Worm (Caenorhabditis elegans) whole organism, L4 larva: ENCODE results near the gene R52.5.

ENCODE experiments used
- F37D6.2 ChIP-seq: sonication (generic microtip); optimal IDR thresholded peaks from 2 replicates; lab custom pipeline; 2016; ENCODE audit warnings: mild to moderate bottlenecking, missing genetic modification characterization, missing compliant biosample characterization
- F49E8.2 ChIP-seq: sonication (generic microtip); optimal IDR thresholded peaks from 2 replicates; lab custom pipeline; 2016; ENCODE audit warnings: missing compliant biosample characterization, mild to moderate bottlenecking, missing genetic modification characterization, borderline replicate concordance
- T26A8.4 ChIP-seq: fragments of 200-800 bp; sonication (Bioruptor generic); IDR thresholded peaks from 2 replicates; pipeline ENCODE4 v1.3.6; 2022; ENCODE audit warnings: missing genetic modification characterization, missing compliant biosample characterization
- Y105C5A.15 ChIP-seq: fragments of 200-800 bp; sonication (Bioruptor generic); IDR thresholded peaks from 2 replicates; pipeline ENCODE4 v1.3.6; 2022; ENCODE audit warnings: missing genetic modification characterization, missing compliant biosample characterization
- ZK337.2 ChIP-seq: fragments of 200-800 bp; sonication (Bioruptor generic); IDR thresholded peaks from 2 replicates; pipeline ENCODE4 v1.3.6; 2022; ENCODE audit warnings: missing genetic modification reagents, missing genetic modification characterization, missing compliant biosample characterization
- aha-1 ChIP-seq: fragments of 150-350 bp; peaks from one replicate; lab custom pipeline; 2014; ENCODE audit warnings: missing biosample characterization, missing genetic modification characterization
- aly-2 ChIP-seq: sonication (generic microtip); optimal IDR thresholded peaks from 2 replicates; lab custom pipeline; 2018; ENCODE audit warnings: missing biosample characterization, missing genetic modification characterization
- arid-1 ChIP-seq: fragments of 200-800 bp; sonication (Bioruptor generic); conservative IDR thresholded peaks from 2 replicates; pipeline ENCODE4 v1.3.6; 2022; ENCODE audit warnings: missing genetic modification reagents, missing genetic modification characterization, missing compliant biosample characterization
- ceh-28 ChIP-seq: fragments of 150-350 bp; optimal IDR thresholded peaks from 2 replicates; lab custom pipeline; 2014; ENCODE audit warnings: missing biosample characterization, missing genetic modification reagents, missing genetic modification characterization
- dmd-6 ChIP-seq: fragments of 200-800 bp; sonication (Bioruptor generic); IDR thresholded peaks from 2 replicates; pipeline ENCODE4 v1.3.6; 2022; ENCODE audit warnings: missing genetic modification reagents, missing genetic modification characterization, missing compliant biosample characterization
- dpl-1 ChIP-seq: fragments of 150-350 bp; optimal IDR thresholded peaks from 2 replicates; lab custom pipeline; 2014; ENCODE audit warnings: missing biosample characterization, missing genetic modification reagents, missing genetic modification characterization
- dve-1 ChIP-seq: sonication (generic microtip); optimal IDR thresholded peaks from 2 replicates; lab custom pipeline; 2017; ENCODE audit warnings: antibody characterized with exemption, mild to moderate bottlenecking, missing genetic modification characterization, missing compliant biosample characterization; ENCODE audit not compliant: insufficient read depth
- hlh-11 ChIP-seq: fragments of 200-800 bp; sonication (Bioruptor generic); optimal IDR thresholded peaks from 2 replicates; lab custom pipeline; 2018; ENCODE audit warnings: mild to moderate bottlenecking, missing genetic modification characterization, missing compliant biosample characterization
- lim-7 ChIP-seq: fragments of 200-800 bp; sonication (Bioruptor generic); IDR thresholded peaks from 2 replicates; pipeline ENCODE4 v1.3.6; 2022; ENCODE audit warnings: missing genetic modification characterization, missing compliant biosample characterization
- lin-1 ChIP-seq: fragments of 200-800 bp; sonication (Bioruptor generic); IDR thresholded peaks from 2 replicates; pipeline ENCODE4 v1.3.6; 2022; ENCODE audit warnings: missing genetic modification reagents, missing genetic modification characterization, missing compliant biosample characterization
- lin-29 ChIP-seq: fragments of 200-800 bp; sonication (Bioruptor generic); IDR thresholded peaks from 2 replicates; pipeline ENCODE4 v1.3.6; 2022; ENCODE audit warnings: missing genetic modification reagents, missing genetic modification characterization, missing compliant biosample characterization
- lin-38 ChIP-seq: fragments of 200-800 bp; sonication (Bioruptor generic); IDR thresholded peaks from 2 replicates; pipeline ENCODE4 v1.3.6; 2022; ENCODE audit warnings: missing genetic modification reagents, missing genetic modification characterization, missing compliant biosample characterization
- lir-3 ChIP-seq: sonication (generic microtip); optimal IDR thresholded peaks from 2 replicates; lab custom pipeline; 2016; ENCODE audit warnings: mild to moderate bottlenecking, missing genetic modification characterization, missing compliant biosample characterization
- nhr-28 ChIP-seq: fragments of 150-350 bp; optimal IDR thresholded peaks from 2 replicates; lab custom pipeline; 2014; ENCODE audit warnings: missing biosample characterization, missing genetic modification characterization
- nhr-42 ChIP-seq: fragments of 200-800 bp; sonication (Bioruptor generic); IDR thresholded peaks from 2 replicates; pipeline ENCODE4 v1.3.6; 2022; ENCODE audit warnings: missing genetic modification characterization, missing compliant biosample characterization
- nhr-77 ChIP-seq: fragments of 150-350 bp; optimal IDR thresholded peaks from 2 replicates; lab custom pipeline; 2014; ENCODE audit warnings: missing biosample characterization, missing genetic modification characterization
- php-3 ChIP-seq: fragments of 200-800 bp; sonication (Bioruptor generic); IDR thresholded peaks from 2 replicates; pipeline ENCODE4 v1.3.6; 2022; ENCODE audit warnings: missing genetic modification reagents, missing genetic modification characterization, missing compliant biosample characterization
- pqm-1 ChIP-seq: sonication (generic microtip); optimal IDR thresholded peaks from 2 replicates; lab custom pipeline; 2017; ENCODE audit warnings: missing biosample characterization, missing genetic modification characterization
- sdz-12 ChIP-seq: fragments of 200-800 bp; sonication (Bioruptor generic); optimal IDR thresholded peaks from 2 replicates; lab custom pipeline; 2018; ENCODE audit warnings: mild to moderate bottlenecking, missing genetic modification characterization, missing compliant biosample characterization
- set-16 ChIP-seq: fragments of 200-800 bp; sonication (Bioruptor generic); IDR thresholded peaks from 2 replicates; pipeline ENCODE4 v1.3.6; 2022; ENCODE audit warnings: missing genetic modification reagents, missing genetic modification characterization, missing compliant biosample characterization
- spr-3 ChIP-seq: fragments of 200-800 bp; sonication (Bioruptor generic); optimal IDR thresholded peaks from 2 replicates; lab custom pipeline; 2018; ENCODE audit warnings: mild to moderate bottlenecking, missing genetic modification characterization, missing compliant biosample characterization
- unc-62 ChIP-seq, 3 experiments: fragments of 150-350 bp in 1 of 3; sonication (generic microtip); optimal IDR thresholded peaks in 2 of 3; peaks in 1 of 3; 1 replicate in 1 of 3; 2 replicates in 2 of 3; lab custom pipeline; 2014 to 2017; ENCODE audit warnings: missing biosample characterization in 3 of 3, missing genetic modification characterization in 3 of 3, missing genetic modification reagents in 3 of 3, missing genotype in 1 of 3
- vab-7 ChIP-seq: fragments of 200-800 bp; sonication (Bioruptor generic); IDR thresholded peaks from 2 replicates; pipeline ENCODE4 v1.3.6; 2022; ENCODE audit warnings: missing genetic modification reagents, missing genetic modification characterization, missing compliant biosample characterization

Gene R52.5

DNA sequence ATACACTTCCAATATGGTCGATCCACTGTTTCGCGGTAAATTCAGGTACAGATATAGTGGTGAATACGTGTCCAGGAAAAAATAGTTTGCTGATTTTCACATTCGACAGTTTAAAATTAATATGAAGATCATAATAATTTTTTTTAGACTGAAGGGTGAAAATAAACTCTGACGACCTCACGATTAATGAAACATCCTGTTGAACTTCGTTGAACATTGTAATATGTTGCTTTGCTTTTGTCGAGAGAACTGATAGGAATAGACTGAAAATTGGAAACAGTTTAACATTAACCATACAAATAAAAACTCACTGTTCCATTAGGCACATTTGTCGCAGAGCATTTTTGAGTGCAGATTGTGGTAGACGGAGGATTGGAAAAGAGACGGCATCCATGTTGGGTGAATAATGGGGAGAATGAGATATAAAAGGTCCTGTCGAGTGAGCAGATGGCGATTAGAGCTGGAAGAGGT, 16.4 kb downstream of the R52.5 start, which contains the start of gene fbxb-37:
fbxb-37 (minus strand) TSS at position 421 of the 471 bp plus-strand sequence.
- no peak for TF ChIP-seq lir-3 (tag; lab: Kevin White, UChicago)
- TF ChIP-seq unc-62 (GFP tag; optimal IDR thresholded peaks at IDR 0.05 in 1 of 2; lab: Kevin White, UChicago), result peak in 1 of 2 experiments; percentile 92
- no peak for TF ChIP-seq unc-62 (tag; optimal IDR thresholded peaks at IDR 0.05; lab: Kevin White, UChicago)
- TF ChIP-seq aha-1 (tag; lab: Kevin White, UChicago), result no peak
- TF ChIP-seq lin-29 (GFP tag; lab: Robert Waterston, UW), result no peak
- TF ChIP-seq dve-1 (tag; lab: Kevin White, UChicago), result no peak
- TF ChIP-seq, all 104 proteins: peak for 1

DNA sequence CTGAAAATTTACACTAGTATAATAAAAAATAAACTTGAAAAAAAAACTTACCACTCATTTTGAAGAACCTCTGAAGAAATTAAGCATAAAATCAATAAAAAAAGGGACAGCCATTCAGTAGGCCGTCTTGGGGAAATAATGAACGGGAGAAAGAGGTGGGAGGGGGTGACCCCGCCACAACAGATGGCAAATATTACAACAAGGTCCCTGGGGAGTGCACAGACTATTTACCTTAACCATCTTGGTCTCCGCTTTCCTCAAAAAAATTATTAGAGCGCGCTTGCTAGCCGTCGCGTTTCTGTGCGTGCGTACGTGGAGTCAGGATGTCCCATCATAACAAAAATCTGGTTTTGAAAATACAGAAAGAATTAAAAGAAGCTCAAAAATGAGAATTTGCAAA, 17.9 kb downstream of the R52.5 start, which contains the start of gene T16A1.10:
T16A1.10 (minus strand) TSS at position 123 of the 400 bp plus-strand sequence.
- TF ChIP-seq lin-38 (no peak), arid-1 (GFP tag; lab: Robert Waterston, UW) (no peak), Y105C5A.15 (GFP tag; lab: Robert Waterston, UW) (no peak), unc-62 (GFP tag; optimal IDR thresholded peaks at IDR 0.05 in 1 of 2; lab: Kevin White, UChicago) (peak in 1 of 2 experiments; percentile 11), unc-62 (tag; optimal IDR thresholded peaks at IDR 0.05; lab: Kevin White, UChicago) (no peak), spr-3 (GFP tag; lab: Kevin White, UChicago) (no peak)
- TF ChIP-seq, all 104 proteins: peak for 1

DNA sequence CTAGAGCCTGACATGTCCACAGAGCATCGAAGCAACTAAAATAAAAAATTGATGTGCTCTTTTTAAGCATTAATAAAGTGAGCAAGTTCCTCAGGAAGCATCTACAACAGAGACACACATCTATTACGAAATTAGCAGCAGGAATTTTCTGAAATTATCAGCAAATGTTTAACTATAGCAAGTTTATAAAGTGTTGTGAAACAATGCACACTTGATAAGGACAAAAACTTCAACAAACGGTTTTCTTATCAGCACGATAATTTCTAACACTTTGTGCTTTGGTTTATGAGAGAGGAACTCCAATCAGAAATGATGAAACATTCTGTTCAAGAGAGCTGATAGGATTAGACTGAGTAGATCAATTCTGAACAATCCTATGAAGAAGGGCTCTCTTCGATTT, 19.2 kb downstream of the R52.5 start, which contains the start of gene trpl-5:
trpl-5 (minus strand) TSS at position 32 of the 400 bp plus-strand sequence.
- TF ChIP-seq nhr-77, result peak; percentile 65
- peak; percentile 99 for TF ChIP-seq pqm-1
- TF ChIP-seq set-16 (GFP tag; lab: Robert Waterston, UW), result no peak
- peak; percentile 70 for TF ChIP-seq dmd-6 (GFP tag; lab: Robert Waterston, UW)
- TF ChIP-seq php-3, result peak; percentile 44; the same call in 1 of the 2 replicates
- no peak for TF ChIP-seq F37D6.2
- no peak for TF ChIP-seq vab-7 (GFP tag; lab: Robert Waterston, UW)
- peak; percentile 82 for TF ChIP-seq nhr-28 (tag; lab: Kevin White, UChicago)
- TF ChIP-seq hlh-11 (tag; lab: Kevin White, UChicago), result peak; percentile 43
- peak; percentile 72; the same call in 1 of the 2 replicates for TF ChIP-seq lin-1
- TF ChIP-seq, all 104 proteins: peak for 7

DNA sequence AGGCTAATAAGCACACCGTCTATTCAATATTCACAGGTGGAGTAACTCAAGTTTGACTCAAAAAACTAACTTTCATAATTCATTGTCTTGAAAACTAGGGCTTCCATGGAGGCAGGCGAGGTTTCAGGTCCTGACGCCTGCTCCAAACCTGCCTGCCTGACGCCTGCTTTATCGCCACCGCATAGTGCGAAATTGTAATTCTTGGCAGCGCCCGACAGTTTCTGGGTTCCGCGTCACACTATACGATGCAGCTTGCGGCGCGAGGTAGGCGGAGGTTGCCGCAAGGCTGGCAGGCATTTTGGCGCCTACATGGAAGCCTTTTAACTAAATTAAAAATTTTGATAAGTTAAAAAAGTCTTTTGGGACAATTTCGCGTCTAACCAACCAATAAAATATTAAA, 22.6 kb downstream of the R52.5 start:
- peak; percentile 56; the same call in 1 of the 2 replicates for TF ChIP-seq set-16 (GFP tag; lab: Robert Waterston, UW)
- no peak for TF ChIP-seq aly-2 (tag; lab: Kevin White, UChicago)
- TF ChIP-seq lim-7, result no peak
- TF ChIP-seq, all 104 proteins: peak for 1

DNA sequence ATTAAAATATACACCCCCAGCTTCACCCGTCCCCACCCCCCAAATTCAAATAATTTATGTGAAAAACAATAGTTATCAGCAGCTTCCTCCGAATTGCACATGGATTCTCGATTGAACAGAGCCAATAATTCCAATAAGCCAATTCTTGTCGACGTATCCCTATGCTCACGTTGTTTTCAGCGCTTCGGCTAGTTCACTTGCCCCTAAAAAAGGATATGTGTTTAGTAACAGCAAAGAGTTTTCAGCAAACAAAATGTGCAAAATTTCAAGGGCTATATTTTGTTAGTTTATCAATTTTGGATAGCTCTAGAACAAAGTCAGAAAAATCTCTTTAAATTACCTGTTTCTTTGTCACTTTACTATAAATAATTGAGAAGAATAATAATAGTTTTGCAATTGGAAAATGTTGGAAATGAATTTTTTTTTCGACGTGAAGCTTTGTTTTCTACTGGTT, 26.1 kb downstream of the R52.5 start, which contains the start of the genes T16A1.5 and fbxc-49:
T16A1.5 (minus strand) TSS at position 101 of the 454 bp plus-strand sequence.
fbxc-49 (plus strand) TSS at position 404 of the 454 bp plus-strand sequence.
- TF ChIP-seq F49E8.2 (tag; lab: Kevin White, UChicago) (no peak), aha-1 (tag; lab: Kevin White, UChicago) (peak; percentile 74), ZK337.2 (GFP tag; lab: Robert Waterston, UW) (peak; percentile 37; the same call in 1 of the 2 replicates)

- TF ChIP-seq T26A8.4, result no peak
- TF ChIP-seq ceh-28 (tag; lab: Kevin White, UChicago), result no peak
- no peak for TF ChIP-seq dmd-6 (GFP tag; lab: Robert Waterston, UW)
- TF ChIP-seq, all 104 proteins: peak for 0
Measured at ce11 chrII:2081257-2081656, 28.6 kb downstream of the R52.5 start, which contains the start of gene T16A1.4. Gene T16A1.4, plus strand, starts transcription at chrII:2081557.

DNA sequence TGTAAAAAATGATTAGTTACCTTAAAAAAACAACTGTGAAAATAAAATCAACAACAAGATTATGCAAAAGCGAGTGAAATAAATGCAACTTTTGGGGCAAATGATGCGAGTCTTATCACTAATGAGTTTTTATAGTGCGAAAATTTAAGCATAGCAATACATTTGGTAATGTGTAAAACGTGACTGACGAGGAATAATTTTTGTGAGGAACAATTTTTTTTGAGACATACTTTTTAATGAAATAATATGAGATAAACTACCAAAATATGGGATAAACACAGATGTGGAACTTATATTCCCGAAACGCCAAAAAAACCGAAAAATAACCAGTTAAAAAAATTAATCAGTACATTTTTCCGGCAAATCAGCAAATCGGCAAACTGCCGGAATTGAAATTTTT, 29.4 kb downstream of the R52.5 start, which contains the start of gene F07E5.9:
F07E5.9 (minus strand) TSS at position 101 of the 400 bp plus-strand sequence.
- TF ChIP-seq lin-29 (GFP tag; lab: Robert Waterston, UW) (no peak), spr-3 (GFP tag; lab: Kevin White, UChicago) (no peak), nhr-42 (no peak), dpl-1 (GFP tag; lab: Kevin White, UChicago) (no peak), sdz-12 (no peak)
